Fruit fly (Drosophila melanogaster) whole organism: ENCODE results near the gene CG10845.

Source experiments
- CG8478 ChIP-seq: fragments of >200 bp; optimal IDR thresholded peaks from 2 replicates; lab custom pipeline; 2018; ENCODE audit warnings: inconsistent platforms
- Dll ChIP-seq: fragments of >200 bp; optimal IDR thresholded peaks from 2 replicates; lab custom pipeline; 2017
- EcR ChIP-seq, 2 experiments: fragments of >200 bp; optimal IDR thresholded peaks; 2 replicates each; lab custom pipeline; 2017; ENCODE audit warnings: missing biosample characterization in 2 of 2, missing genetic modification characterization in 2 of 2, missing genetic modification reagents in 2 of 2
- pan ChIP-seq: fragments of >200 bp; optimal IDR thresholded peaks from 2 replicates; lab custom pipeline; 2017
- psq ChIP-seq: fragments of >200 bp; optimal IDR thresholded peaks from 2 replicates; lab custom pipeline; 2017
- usp ChIP-seq: fragments of >200 bp; optimal IDR thresholded peaks from 2 replicates; lab custom pipeline; 2017; ENCODE audit warnings: missing biosample characterization, missing genetic modification characterization, mixed read lengths

Gene CG10845

dm6 chr3R:24900816-24901215 is at the start of gene CG10845:
TSS of gene CG10845 (plus strand) at chr3R:24901116.
- TF ChIP-seq pan (lab: Kevin White, UChicago) = no peak
- no peak for TF ChIP-seq EcR (GFP tag; optimal IDR thresholded peaks at IDR 0.05; lab: Kevin White, UChicago)
- TF ChIP-seq usp (GFP tag; lab: Kevin White, UChicago) = no peak
- TF ChIP-seq Dll (lab: Kevin White, UChicago) = no peak
- TF ChIP-seq CG8478 (lab: Kevin White, UChicago) = no peak
- no peak for TF ChIP-seq psq (lab: Kevin White, UChicago)

- no peak for TF ChIP-seq usp (GFP tag; lab: Kevin White, UChicago)
- TF ChIP-seq Dll (lab: Kevin White, UChicago) = no peak
- TF ChIP-seq pan (lab: Kevin White, UChicago) = no peak
- no peak for TF ChIP-seq psq (lab: Kevin White, UChicago)
- TF ChIP-seq EcR (GFP tag; optimal IDR thresholded peaks at IDR 0.05; lab: Kevin White, UChicago) = no peak
- TF ChIP-seq CG8478 (lab: Kevin White, UChicago) = no peak
Measured at dm6 chr3R:24851429-24851828, 49.5 kb upstream of the CG10845 start, which contains the start of gene Nct. TSS of gene Nct (plus strand) at chr3R:24851601.

DNA sequence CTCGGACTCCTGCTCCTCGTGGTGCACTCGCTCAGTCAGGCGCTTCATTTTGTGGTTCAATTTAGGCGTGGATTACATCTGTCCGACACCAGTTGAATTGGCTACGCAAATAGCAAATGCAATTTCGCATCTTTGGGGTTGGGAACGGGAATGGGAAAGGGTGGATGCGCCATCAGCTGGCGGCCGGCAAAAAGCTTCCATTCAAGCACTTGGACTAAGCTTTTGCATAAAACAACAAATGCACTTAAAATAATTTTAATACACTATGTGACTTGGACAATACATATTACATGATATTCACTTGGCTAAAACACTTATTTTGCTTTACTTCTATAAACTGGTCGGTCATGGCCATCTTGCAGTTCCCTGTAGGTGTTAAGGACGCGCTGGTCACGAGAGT is 44.8 kb upstream of the CG10845 start, which contains the start of gene HDAC11:
Gene HDAC11, minus strand, starts transcription at position 101 of the 400 bp plus-strand sequence.
- no peak for TF ChIP-seq CG8478 (lab: Kevin White, UChicago)
- TF ChIP-seq Dll (lab: Kevin White, UChicago) = no peak
- TF ChIP-seq EcR (GFP tag; optimal IDR thresholded peaks at IDR 0.05; lab: Kevin White, UChicago) = no peak
- TF ChIP-seq pan (lab: Kevin White, UChicago) = no peak
- TF ChIP-seq usp (GFP tag; lab: Kevin White, UChicago) = no peak

- TF ChIP-seq usp (GFP tag; lab: Kevin White, UChicago) (no peak), psq (lab: Kevin White, UChicago) (no peak), EcR (GFP tag; optimal IDR thresholded peaks at IDR 0.05; lab: Kevin White, UChicago) (no peak), Dll (lab: Kevin White, UChicago) (no peak), pan (lab: Kevin White, UChicago) (no peak), CG8478 (lab: Kevin White, UChicago) (no peak)
Measured at dm6 chr3R:24857459-24857858, 43.5 kb upstream of the CG10845 start, which contains the start of gene CAH4. TSS of gene CAH4 (minus strand) at chr3R:24857559.

DNA sequence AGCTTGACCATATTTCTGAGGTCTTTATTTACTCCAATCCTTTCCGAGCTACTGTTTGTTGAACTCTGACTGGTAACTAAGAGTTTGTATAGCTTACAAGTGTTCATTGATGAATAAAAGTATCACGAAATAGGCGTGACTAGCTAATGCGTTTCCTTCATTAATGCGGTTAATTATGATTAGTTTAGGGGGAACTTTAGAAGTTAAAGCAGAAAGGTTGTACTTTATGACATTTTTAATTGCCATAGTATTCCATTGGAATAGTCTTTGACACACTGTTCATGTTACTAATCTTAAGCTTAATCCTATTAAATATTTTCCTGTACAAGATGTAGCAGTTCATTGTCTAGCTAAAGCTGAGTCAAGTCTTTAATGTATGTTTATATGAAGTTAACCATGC is 41.2 kb upstream of the CG10845 start, which contains the start of gene ppk22:
Gene ppk22, minus strand, starts transcription at position 101 of the 400 bp plus-strand sequence.
- TF ChIP-seq usp (GFP tag; lab: Kevin White, UChicago) (no peak), EcR (GFP tag; optimal IDR thresholded peaks at IDR 0.05; lab: Kevin White, UChicago) (no peak), psq (lab: Kevin White, UChicago) (no peak), CG8478 (lab: Kevin White, UChicago) (no peak), pan (lab: Kevin White, UChicago) (no peak)

DNA sequence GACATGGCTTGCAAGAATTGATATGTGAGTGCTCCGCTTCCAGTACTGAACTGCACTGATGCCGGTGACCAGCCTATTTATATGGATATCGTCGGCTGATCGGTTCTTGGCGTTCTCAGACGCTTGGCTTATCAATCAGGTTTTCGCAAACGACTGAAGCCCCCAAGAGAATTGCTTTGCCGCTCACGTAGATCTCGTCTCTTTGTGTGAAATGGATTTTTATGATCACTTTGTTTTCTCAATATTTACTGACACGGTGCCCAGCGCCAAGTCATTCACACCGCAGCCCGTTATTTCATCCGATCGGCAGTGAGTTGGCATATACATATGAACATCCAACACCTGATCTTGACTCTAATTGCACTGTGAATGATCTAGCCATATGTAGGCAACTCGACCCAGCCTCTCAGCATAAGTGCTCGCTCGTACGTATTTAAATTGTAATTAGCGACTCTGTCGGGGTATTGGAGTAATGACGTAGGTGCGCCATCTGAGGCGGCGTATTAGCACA is 40.5 kb upstream of the CG10845 start, which contains the start of gene CG13639:
Gene CG13639, minus strand, starts transcription at position 51 of the 511 bp plus-strand sequence.
- TF ChIP-seq CG8478 (lab: Kevin White, UChicago) (no peak), EcR (GFP tag; optimal IDR thresholded peaks at IDR 0.05; lab: Kevin White, UChicago) (no peak)

DNA sequence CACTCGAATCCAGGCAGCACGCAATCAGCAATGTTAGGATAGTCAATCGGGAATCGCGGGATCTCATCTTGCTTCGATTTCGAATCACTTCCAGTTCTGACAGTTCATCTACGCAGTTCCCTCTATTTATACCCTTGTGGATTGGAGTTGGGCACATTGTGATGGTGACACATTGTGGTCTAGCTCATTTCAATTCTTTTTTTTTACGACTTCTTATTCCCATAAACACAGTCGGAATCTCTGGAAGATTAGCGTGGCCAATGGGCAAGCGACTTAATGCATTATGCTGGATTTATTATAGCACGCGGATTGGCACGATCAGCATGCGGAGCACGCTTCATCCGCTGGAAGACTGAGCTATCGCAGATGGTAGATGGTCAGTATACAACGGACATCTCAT is 38.9 kb upstream of the CG10845 start, which contains the start of gene CG13640:
Gene CG13640, minus strand, starts transcription at position 101 of the 400 bp plus-strand sequence.
- TF ChIP-seq psq (lab: Kevin White, UChicago) (no peak), Dll (lab: Kevin White, UChicago) (no peak), EcR (GFP tag; optimal IDR thresholded peaks at IDR 0.05; lab: Kevin White, UChicago) (no peak), CG8478 (lab: Kevin White, UChicago) (no peak), usp (GFP tag; lab: Kevin White, UChicago) (no peak), pan (lab: Kevin White, UChicago) (no peak)

dm6 chr3R:24862574-24863089 is 38.3 kb upstream of the CG10845 start, which contains the start of gene CG7016:
TSS of gene CG7016 (plus strand) at chr3R:24862931.
- TF ChIP-seq psq (lab: Kevin White, UChicago) (no peak), usp (GFP tag; lab: Kevin White, UChicago) (no peak), pan (lab: Kevin White, UChicago) (no peak), EcR (GFP tag; optimal IDR thresholded peaks at IDR 0.05; lab: Kevin White, UChicago) (no peak), CG8478 (lab: Kevin White, UChicago) (no peak), Dll (lab: Kevin White, UChicago) (no peak)

dm6 chr3R:24863894-24864293 is 37.0 kb upstream of the CG10845 start:
- no peak for TF ChIP-seq usp (GFP tag; lab: Kevin White, UChicago)
- TF ChIP-seq EcR (GFP tag; optimal IDR thresholded peaks at IDR 0.05; lab: Kevin White, UChicago) = no peak
- no peak for TF ChIP-seq pan (lab: Kevin White, UChicago)
- TF ChIP-seq psq (lab: Kevin White, UChicago) = no peak
- no peak for TF ChIP-seq Dll (lab: Kevin White, UChicago)
- no peak for TF ChIP-seq CG8478 (lab: Kevin White, UChicago)

DNA sequence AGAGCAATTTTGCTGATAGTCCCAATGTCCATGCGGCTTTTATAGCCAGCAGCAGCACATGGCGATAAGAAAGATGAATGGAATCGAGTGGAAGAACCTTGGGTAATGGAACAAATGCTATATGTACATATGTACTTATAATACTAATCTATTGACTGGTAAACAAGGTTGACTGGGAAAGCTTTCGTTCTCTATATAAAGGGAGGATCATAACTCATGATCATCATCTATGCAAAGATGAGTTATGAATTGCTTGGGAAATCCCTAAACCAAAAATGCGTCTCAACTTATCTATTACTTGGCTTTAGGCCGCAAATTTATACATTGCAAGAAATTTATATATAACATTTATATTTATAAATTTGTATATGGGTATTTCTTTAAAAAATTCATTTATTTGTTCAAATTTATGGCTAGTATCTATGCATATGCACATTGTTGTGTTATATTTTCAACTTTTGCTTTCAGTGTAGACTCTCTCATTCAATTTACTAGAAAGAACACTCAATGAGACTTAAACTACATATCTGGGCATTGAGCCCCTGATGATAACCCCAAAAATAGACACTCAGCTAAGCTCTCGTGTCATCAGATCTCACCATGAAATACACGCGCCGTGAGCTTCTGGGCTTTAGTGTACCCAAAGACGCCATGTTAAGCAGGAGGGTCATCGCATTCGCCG is 36.1 kb upstream of the CG10845 start, which contains the start of the genes Srg1 and Elal:
Gene Srg1, minus strand, starts transcription at position 14 of the 682 bp plus-strand sequence.
Gene Elal, plus strand, starts transcription at position 632 of the 682 bp plus-strand sequence.
- TF ChIP-seq pan (lab: Kevin White, UChicago) (no peak), psq (lab: Kevin White, UChicago) (no peak), EcR (GFP tag; optimal IDR thresholded peaks at IDR 0.05; lab: Kevin White, UChicago) (no peak), usp (GFP tag; lab: Kevin White, UChicago) (no peak), CG8478 (lab: Kevin White, UChicago) (no peak), Dll (lab: Kevin White, UChicago) (no peak)

DNA sequence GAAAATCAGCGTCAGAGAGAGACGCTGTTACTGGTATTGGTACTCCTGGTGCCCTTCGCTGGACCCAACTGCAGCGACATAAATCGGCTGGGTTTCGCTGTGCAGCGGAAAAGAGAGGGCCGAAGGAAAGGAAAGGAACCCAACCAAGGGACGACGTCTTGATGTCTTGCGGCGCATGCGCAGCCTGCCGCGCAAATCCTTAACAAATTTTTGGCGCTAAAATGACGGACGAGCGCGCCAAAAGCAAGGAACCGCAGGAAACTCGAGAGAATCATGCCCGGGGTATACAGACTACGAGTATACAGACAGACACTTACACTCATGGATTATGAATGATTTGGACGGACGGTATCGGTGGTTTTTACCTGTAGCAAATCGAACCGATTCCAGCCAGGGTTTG is 33.9 kb upstream of the CG10845 start:
- TF ChIP-seq pan (lab: Kevin White, UChicago) = no peak
- TF ChIP-seq Dll (lab: Kevin White, UChicago) = no peak
- TF ChIP-seq CG8478 (lab: Kevin White, UChicago) = no peak
- no peak for TF ChIP-seq usp (GFP tag; lab: Kevin White, UChicago)
- no peak for TF ChIP-seq EcR (GFP tag; optimal IDR thresholded peaks at IDR 0.05; lab: Kevin White, UChicago)
- TF ChIP-seq psq (lab: Kevin White, UChicago) = no peak
